Fruit fly (Drosophila melanogaster) ovary, adult (tissue): Measurements from ENCODE around the gene CG10801.

Source experiments
- CG17801 ChIP-seq: fragments of 200-800 bp; optimal IDR thresholded peaks from 2 replicates; lab custom pipeline; 2019; ENCODE audit warnings: missing biosample characterization, mild to moderate bottlenecking, missing genetic modification characterization, moderate library complexity; ENCODE audit not compliant: partially characterized antibody

CG10801 gene

DNA sequence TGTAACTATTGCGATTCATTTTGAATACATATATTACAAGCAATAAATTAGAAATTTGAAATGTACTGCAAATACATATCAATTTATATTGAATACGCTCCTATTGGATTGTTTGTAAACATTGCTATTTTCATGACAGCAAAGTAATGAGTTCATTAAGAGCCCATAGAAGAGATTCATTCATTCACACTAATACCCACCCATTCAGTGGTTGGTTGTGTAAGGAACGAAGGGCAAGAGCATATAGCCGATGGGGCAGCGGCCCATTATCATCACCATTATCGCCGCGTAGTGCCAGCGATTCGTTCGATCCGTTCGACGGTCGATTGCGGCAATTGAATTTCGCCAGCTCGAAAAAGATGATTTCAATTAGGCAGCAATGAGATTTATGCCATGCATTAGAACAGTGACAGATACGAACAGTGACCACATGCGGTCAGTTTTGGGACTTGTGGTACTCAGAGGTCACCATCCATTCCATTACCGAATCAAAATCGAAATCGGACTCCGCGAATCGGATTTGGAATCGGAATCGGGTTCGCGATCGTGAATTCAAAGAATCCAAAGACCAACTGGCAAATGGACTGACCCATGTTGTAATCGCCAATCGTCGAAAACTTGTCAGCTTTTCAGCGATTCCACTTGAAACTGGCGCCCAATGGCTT is 17.7 kb upstream of the CG10801 start:
- TF ChIP-seq CG17801 (GFP tag; lab: Kevin White, UChicago): no peak

- TF ChIP-seq CG17801 (GFP tag; lab: Kevin White, UChicago): no peak
These were observed 16.5 kb upstream of the CG10801 start for dm6 chrX:3443902-3444301.

DNA sequence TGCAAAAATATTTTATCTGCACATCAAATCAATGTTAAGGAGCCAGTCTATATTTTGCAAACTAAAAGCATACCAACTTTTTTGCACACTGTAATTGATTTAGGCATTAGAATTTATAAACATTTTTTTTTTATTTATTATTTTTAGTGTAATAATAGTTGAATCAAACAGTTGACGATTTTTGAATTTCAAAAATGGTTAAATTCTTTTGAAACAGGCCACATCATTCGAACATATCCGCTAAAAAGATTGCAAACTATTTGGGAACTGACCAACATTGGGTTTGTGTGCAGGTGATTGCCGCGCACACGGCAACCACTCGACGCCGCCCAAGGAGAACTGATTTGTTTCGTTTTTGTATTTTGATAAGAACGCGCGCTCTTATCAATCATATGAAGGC is 15.6 kb upstream of the CG10801 start:
- no peak for TF ChIP-seq CG17801 (GFP tag; lab: Kevin White, UChicago)

DNA sequence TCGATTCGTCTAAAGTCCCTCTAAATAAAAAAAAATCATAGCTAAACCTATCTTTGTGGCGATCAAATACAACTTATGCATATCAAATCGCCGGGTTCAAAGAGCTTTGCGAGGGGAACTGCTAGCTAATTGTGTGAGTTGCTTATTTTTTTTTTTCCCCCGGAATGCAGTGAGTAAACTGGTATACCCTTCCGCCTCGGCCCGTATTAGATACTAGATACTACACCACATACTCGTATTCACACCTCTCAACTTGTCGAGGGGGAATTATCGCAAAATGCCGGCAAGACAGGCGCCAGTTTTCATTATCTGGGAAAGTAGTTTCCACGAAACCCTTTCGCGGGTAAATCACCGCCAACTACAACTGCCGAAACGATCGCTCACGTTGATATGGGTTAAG is 14.2 kb upstream of the CG10801 start:
- TF ChIP-seq CG17801 (GFP tag; lab: Kevin White, UChicago): no peak

dm6 chrX:3446650-3447049 is 13.7 kb upstream of the CG10801 start:
- TF ChIP-seq CG17801 (GFP tag; lab: Kevin White, UChicago): peak; percentile 81

dm6 chrX:3447718-3448523 is 12.5 kb upstream of the CG10801 start:
- peak; percentile 64 for TF ChIP-seq CG17801 (GFP tag; lab: Kevin White, UChicago)

DNA sequence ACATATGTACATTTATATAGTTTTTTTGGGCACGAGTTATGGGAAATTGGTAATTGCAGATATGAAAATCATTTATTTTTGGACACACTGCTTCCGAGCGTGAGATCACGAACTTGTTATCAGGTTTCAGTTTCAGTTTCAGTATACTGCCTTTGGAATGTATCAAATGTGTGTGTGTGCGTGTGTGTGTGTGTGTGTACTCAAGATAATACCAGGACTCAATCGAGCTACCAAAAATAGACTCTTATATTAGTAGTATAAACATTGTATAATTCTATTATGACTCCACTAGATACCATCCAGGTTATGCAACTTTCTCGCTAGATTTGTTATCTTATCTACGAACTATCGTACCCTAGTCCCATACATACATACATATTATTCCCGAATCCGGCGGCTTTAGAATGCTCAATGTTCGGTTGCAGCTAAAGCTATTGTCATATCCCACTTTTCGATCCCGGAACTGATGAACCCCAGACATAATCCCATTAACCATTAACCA is 11.4 kb upstream of the CG10801 start, which contains the start of gene CG12535:
Gene CG12535 (minus strand): TSS at position 51 of the 502 bp plus-strand sequence.
- TF ChIP-seq CG17801 (GFP tag; lab: Kevin White, UChicago): no peak

DNA sequence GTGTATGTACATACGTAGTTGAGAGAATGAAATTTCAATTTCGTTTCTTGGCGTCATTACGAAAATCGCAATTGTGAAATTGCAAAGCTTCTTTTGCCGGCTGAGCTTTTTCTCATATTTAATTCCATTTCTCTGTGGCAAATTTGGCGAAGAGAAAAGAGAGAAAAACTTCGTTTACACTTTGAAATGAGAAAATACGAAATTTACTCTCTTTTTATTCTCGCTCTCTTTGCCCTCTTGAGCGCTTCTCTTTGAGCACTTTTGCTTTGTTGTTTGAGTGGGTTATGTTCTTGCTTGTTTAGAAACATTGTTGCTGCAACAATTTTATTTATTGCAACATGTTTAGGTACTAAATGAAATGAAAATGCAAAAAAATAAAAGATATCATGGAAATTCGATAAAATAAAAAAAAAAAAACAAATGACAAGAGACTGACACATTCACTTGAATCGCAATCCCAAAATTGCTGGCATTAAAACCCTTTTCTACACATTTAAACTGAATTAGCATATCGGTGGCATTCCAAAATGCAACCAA is 9.1 kb upstream of the CG10801 start:
- no peak for TF ChIP-seq CG17801 (GFP tag; lab: Kevin White, UChicago)

DNA sequence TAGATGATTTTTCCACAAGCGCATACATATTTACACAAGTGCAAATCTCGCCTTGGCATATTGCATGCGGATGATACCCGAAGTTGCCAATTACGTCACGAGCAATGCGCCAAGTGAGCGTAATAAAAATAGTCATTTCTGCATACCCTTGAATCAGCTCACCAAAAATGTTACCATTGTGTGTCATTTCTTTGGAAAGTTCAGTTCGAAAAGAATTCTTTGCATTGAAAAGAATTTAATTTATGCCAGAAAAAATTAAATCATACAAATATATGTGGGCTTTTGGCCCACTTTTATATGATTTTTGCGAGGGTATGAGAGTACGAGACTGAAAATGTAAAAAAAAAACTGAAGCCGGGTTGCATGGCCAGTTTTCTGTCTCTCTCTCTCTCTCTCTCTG is 8.5 kb upstream of the CG10801 start:
- no peak for TF ChIP-seq CG17801 (GFP tag; lab: Kevin White, UChicago)

dm6 chrX:3453038-3453819 is 7.2 kb upstream of the CG10801 start:
- TF ChIP-seq CG17801 (GFP tag; lab: Kevin White, UChicago): no peak

DNA sequence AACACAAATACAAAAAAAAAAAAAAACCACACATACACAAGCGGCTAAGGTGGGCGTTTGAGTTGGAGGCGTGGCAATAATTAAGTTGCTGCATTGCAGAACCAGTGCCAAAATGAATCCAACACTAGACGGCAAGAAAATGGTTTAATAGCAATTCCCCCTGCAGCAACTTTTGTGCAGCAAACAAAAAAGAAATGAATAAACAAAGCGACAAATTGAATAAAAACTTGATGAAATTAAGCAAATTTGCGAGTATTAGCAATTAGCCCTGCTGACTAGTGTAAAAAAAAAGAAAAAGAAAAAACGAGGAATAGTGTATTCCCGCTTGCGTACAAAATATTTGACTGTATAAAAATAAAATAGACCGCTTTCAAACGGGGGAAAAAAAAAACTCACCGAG is 5.7 kb upstream of the CG10801 start:
- TF ChIP-seq CG17801 (GFP tag; lab: Kevin White, UChicago): no peak

- TF ChIP-seq CG17801 (GFP tag; lab: Kevin White, UChicago): no peak
These were observed 4.9 kb upstream of the CG10801 start for dm6 chrX:3455431-3456001.

DNA sequence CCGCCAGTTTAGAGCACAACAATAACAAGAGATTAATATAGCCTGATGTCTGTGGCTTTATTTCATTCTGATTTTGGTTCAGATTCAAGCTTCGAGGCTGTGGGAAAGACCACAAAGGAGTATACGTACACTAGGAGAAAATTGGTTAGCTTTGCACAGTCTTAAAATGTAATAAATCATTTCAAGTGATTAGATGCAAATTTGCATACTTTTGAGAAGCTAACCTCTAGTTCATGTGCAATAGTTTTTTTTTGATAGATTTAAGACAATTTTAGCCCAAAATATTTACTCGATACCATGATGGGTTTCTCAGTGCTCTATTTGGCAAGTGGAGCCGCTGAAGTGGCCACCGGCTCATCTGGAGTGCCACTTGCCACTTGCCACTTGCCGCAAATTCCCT is 2.9 kb upstream of the CG10801 start:
- no peak for TF ChIP-seq CG17801 (GFP tag; lab: Kevin White, UChicago)

DNA sequence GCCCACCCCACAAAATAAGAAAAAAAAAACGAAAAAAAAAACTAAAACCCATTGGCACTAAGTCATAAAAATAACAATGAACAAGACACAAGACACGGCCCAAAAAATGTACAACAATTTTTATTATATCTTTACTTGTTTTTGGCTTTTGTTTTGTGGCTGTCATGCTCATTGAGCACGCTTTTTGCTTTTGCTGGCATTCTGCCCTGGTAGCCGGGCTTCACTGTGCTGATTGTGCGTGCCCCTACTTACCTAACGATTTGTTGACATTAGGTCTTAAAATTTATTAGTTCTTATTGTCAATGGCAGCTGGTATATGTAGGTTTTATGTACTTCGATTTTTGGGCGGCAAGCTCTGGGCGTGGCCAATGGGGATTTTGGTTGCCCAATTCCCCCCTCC is 1.9 kb upstream of the CG10801 start:
- peak; percentile 14 for TF ChIP-seq CG17801 (GFP tag; lab: Kevin White, UChicago)
